Fruit fly (Drosophila melanogaster): ENCODE data around the gene crn.

DNA sequence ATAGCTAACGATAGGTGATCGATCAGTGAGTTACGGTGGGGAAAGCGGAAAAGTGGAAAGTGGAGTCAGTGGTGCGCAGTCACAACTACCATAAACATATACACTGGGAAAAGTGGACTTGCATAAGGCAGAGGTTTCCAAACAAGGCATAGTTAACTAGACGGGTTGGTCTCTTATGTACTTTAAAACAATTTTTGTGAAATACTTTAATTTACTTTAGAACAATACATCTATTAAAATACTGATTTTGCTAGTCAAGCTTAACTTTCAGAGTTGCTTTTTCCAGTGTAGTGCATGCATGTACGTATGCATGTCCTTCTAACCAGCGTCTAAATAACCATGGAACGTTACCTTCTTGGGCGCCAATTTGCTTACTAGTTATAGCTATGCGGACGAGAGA, 29.9 kb downstream of the crn start:
- no peak for TF ChIP-seq CG8478 (optimal IDR thresholded peaks at IDR 0.05)
- TF ChIP-seq CTCF (optimal IDR thresholded peaks at IDR 0.05) = no peak

All from S2 (cell line).